Fruit fly (Drosophila melanogaster) S2 (cell line): Measurements from ENCODE around the gene Art3.

Experiments
- CG8478 ChIP-seq: fragments of >200 bp; optimal IDR thresholded peaks from 2 replicates; lab custom pipeline; 2018
- CTCF ChIP-seq, 2 experiments: fragments of >200 bp; optimal IDR thresholded peaks; 2 replicates each; lab custom pipeline; 2018

dm6 chr3R:15197373-15197772 lies 31.8 kb downstream of the Art3 start:
- TF ChIP-seq CG8478 = no peak
- TF ChIP-seq CTCF (optimal IDR thresholded peaks at IDR 0.05; lab: Kevin White, UChicago) = no peak
